Worm (Caenorhabditis elegans): Measurements from ENCODE around the gene kap-1.

DNA sequence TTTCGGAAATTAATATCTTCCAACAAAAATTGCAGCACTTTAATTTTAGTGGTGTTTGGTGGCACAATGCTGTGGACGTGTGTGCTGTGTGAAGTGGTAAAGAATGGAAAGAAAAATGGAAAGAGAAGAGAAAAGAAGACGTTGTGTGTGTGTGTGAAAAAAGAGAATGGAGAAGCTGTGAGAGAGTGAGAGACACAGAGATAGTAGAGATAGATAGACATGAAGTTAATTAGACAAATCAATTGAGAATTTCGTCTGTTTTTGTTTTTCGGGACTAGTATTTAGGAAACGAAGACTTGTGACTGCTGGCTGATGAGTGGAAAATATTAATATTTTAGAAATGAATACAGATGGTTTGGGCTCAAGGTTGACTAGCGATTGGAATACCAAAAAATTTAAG lies 47.4 kb upstream of the kap-1 start:
- TF ChIP-seq ama-1 (optimal IDR thresholded peaks at IDR 0.05) (no peak), ceh-36 (tag; optimal IDR thresholded peaks at IDR 0.05) (no peak), flt-1 (GFP tag; IDR thresholded peaks at IDR 0.05) (no peak), F13C5.2 (tag; optimal IDR thresholded peaks at IDR 0.05) (no peak), aly-1 (tag; optimal IDR thresholded peaks at IDR 0.05) (no peak), tbx-11 (GFP tag; IDR thresholded peaks at IDR 0.05) (no peak)

All from whole organism, early embryonic.